Worm (Caenorhabditis elegans) whole organism, early embryonic: ENCODE data around the gene fbxb-2.
A peak's percentile ranks its signal among the peaks of the same experiment; 100 is the strongest.

Source experiments
- B0310.2 ChIP-seq: sonication (generic microtip); optimal IDR thresholded peaks from 2 replicates; lab custom pipeline; 2016; ENCODE audit warnings: mild to moderate bottlenecking, missing genetic modification characterization, missing compliant biosample characterization
- F13C5.2 ChIP-seq: sonication (generic microtip); optimal IDR thresholded peaks from 2 replicates; lab custom pipeline; 2017; ENCODE audit warnings: mild to moderate bottlenecking, missing genetic modification characterization, inconsistent platforms, missing compliant biosample characterization
- aly-1 ChIP-seq: sonication (generic microtip); optimal IDR thresholded peaks from 2 replicates; lab custom pipeline; 2016; ENCODE audit warnings: missing genetic modification characterization, missing compliant biosample characterization
- ama-1 ChIP-seq: fragments of 150-350 bp; optimal IDR thresholded peaks from 2 replicates; lab custom pipeline; 2014
- ceh-13 ChIP-seq: fragments of 200-800 bp; sonication (Bioruptor generic); optimal IDR thresholded peaks from 2 replicates; lab custom pipeline; 2018; ENCODE audit warnings: mild to moderate bottlenecking, missing genetic modification characterization, missing compliant biosample characterization
- ceh-36 ChIP-seq: sonication (generic microtip); optimal IDR thresholded peaks from 2 replicates; lab custom pipeline; 2016; ENCODE audit warnings: missing genetic modification characterization, inconsistent platforms, missing compliant biosample characterization
- ets-7 ChIP-seq: sonication (generic microtip); optimal IDR thresholded peaks from 2 replicates; lab custom pipeline; 2016; ENCODE audit warnings: missing genotype, missing genetic modification characterization, missing compliant biosample characterization
- flt-1 ChIP-seq: fragments of 200-800 bp; sonication (Bioruptor generic); IDR thresholded peaks from 2 replicates; pipeline ENCODE4 v1.3.6; 2022; ENCODE audit warnings: missing genetic modification characterization, missing compliant biosample characterization
- hmbx-1 ChIP-seq: sonication (generic microtip); optimal IDR thresholded peaks from 2 replicates; lab custom pipeline; 2016; ENCODE audit warnings: mild to moderate bottlenecking, missing genetic modification characterization, missing compliant biosample characterization
- hmg-4 ChIP-seq: fragments of 200-800 bp; sonication (Bioruptor generic); optimal IDR thresholded peaks from 2 replicates; lab custom pipeline; 2018; ENCODE audit warnings: mild to moderate bottlenecking, missing genetic modification characterization, missing compliant biosample characterization
- hnd-1 ChIP-seq: sonication (generic microtip); optimal IDR thresholded peaks from 2 replicates; lab custom pipeline; 2016; ENCODE audit warnings: missing genetic modification characterization, missing compliant biosample characterization
- pes-1 ChIP-seq: fragments of 200-800 bp; sonication (Bioruptor generic); IDR thresholded peaks from 2 replicates; pipeline ENCODE4 v1.3.6; 2022; ENCODE audit warnings: missing genetic modification reagents, missing genetic modification characterization, missing compliant biosample characterization
- scrt-1 ChIP-seq: fragments of 200-800 bp; sonication (Bioruptor generic); IDR thresholded peaks from 2 replicates; pipeline ENCODE4 v1.3.6; 2022; ENCODE audit warnings: missing genetic modification characterization, missing compliant biosample characterization
- sea-1 ChIP-seq: fragments of 200-800 bp; sonication (Bioruptor generic); conservative IDR thresholded peaks from 2 replicates; pipeline ENCODE4 v1.3.6; 2022; ENCODE audit warnings: missing genetic modification characterization, missing compliant biosample characterization
- tbx-11 ChIP-seq: fragments of 200-800 bp; sonication (Bioruptor generic); IDR thresholded peaks from 2 replicates; pipeline ENCODE4 v1.3.6; 2022; ENCODE audit warnings: missing genetic modification characterization, missing compliant biosample characterization
- tbx-37 ChIP-seq: fragments of 200-800 bp; sonication (Bioruptor generic); conservative IDR thresholded peaks from 2 replicates; pipeline ENCODE4 v1.3.6; 2022; ENCODE audit warnings: missing genetic modification reagents, missing genetic modification characterization, missing compliant biosample characterization
- tra-4 ChIP-seq: sonication (generic microtip); optimal IDR thresholded peaks from 2 replicates; lab custom pipeline; 2017; ENCODE audit warnings: missing genetic modification characterization, missing compliant biosample characterization

Gene fbxb-2

ce11 chrV:19250983-19251382, 13.9 kb upstream of the fbxb-2 start, which contains the start of gene str-81:
Gene str-81 (minus strand): TSS chrV:19251083.
- TF ChIP-seq scrt-1: no peak
- TF ChIP-seq pes-1: no peak
- no peak for TF ChIP-seq hnd-1 (tag; lab: Kevin White, UChicago)
- TF ChIP-seq ets-7 (tag; lab: Kevin White, UChicago): no peak
- TF ChIP-seq hmbx-1 (tag; lab: Kevin White, UChicago): no peak
- TF ChIP-seq tbx-37 (GFP tag; lab: Robert Waterston, UW): no peak
- no peak for TF ChIP-seq tra-4 (tag; lab: Kevin White, UChicago)
- TF ChIP-seq tbx-11 (GFP tag; lab: Robert Waterston, UW): no peak
- no peak for TF ChIP-seq ceh-36 (tag; lab: Kevin White, UChicago)
- TF ChIP-seq aly-1 (tag; lab: Kevin White, UChicago): no peak
- TF ChIP-seq F13C5.2 (tag; lab: Kevin White, UChicago): no peak
- TF ChIP-seq hmg-4 (GFP tag; lab: Kevin White, UChicago): no peak
- TF ChIP-seq B0310.2 (tag; lab: Kevin White, UChicago): no peak
- TF ChIP-seq ceh-13 (GFP tag; lab: Kevin White, UChicago): no peak

- TF ChIP-seq ceh-13 (GFP tag; lab: Kevin White, UChicago) (no peak), tbx-37 (GFP tag; lab: Robert Waterston, UW) (no peak), flt-1 (GFP tag; lab: Robert Waterston, UW) (no peak), ceh-36 (tag; lab: Kevin White, UChicago) (no peak), scrt-1 (no peak), tra-4 (tag; lab: Kevin White, UChicago) (no peak), hnd-1 (tag; lab: Kevin White, UChicago) (no peak), hmbx-1 (tag; lab: Kevin White, UChicago) (no peak), ets-7 (tag; lab: Kevin White, UChicago) (no peak), ama-1 (lab: Kevin White, UChicago) (no peak), aly-1 (tag; lab: Kevin White, UChicago) (no peak), tbx-11 (GFP tag; lab: Robert Waterston, UW) (no peak), F13C5.2 (tag; lab: Kevin White, UChicago) (no peak), B0310.2 (tag; lab: Kevin White, UChicago) (no peak), hmg-4 (GFP tag; lab: Kevin White, UChicago) (no peak), pes-1 (no peak), sea-1 (GFP tag; lab: Robert Waterston, UW) (no peak)
These were observed 3.0 kb upstream of the fbxb-2 start, which contains the start of the genes fbxb-115 and fbxb-1 for ce11 chrV:19240129-19240528. Gene fbxb-115 (minus strand): TSS chrV:19240229. Gene fbxb-1 (plus strand): TSS chrV:19240354.

ce11 chrV:19233469-19233868, 3.6 kb downstream of the fbxb-2 start, which contains the start of gene fbxb-116:
Gene fbxb-116 (plus strand): TSS chrV:19233769.
- no peak for TF ChIP-seq F13C5.2 (tag; lab: Kevin White, UChicago)
- TF ChIP-seq tbx-11 (GFP tag; lab: Robert Waterston, UW): no peak
- TF ChIP-seq aly-1 (tag; lab: Kevin White, UChicago): no peak
- no peak for TF ChIP-seq ceh-36 (tag; lab: Kevin White, UChicago)
- no peak for TF ChIP-seq tbx-37 (GFP tag; lab: Robert Waterston, UW)
- no peak for TF ChIP-seq ama-1 (lab: Kevin White, UChicago)
- no peak for TF ChIP-seq scrt-1
- no peak for TF ChIP-seq B0310.2 (tag; lab: Kevin White, UChicago)
- TF ChIP-seq ceh-13 (GFP tag; lab: Kevin White, UChicago): no peak
- no peak for TF ChIP-seq hmbx-1 (tag; lab: Kevin White, UChicago)
- TF ChIP-seq ets-7 (tag; lab: Kevin White, UChicago): no peak
- no peak for TF ChIP-seq pes-1
- no peak for TF ChIP-seq tra-4 (tag; lab: Kevin White, UChicago)
- no peak for TF ChIP-seq sea-1 (GFP tag; lab: Robert Waterston, UW)
- TF ChIP-seq flt-1 (GFP tag; lab: Robert Waterston, UW): no peak
- no peak for TF ChIP-seq hnd-1 (tag; lab: Kevin White, UChicago)
- TF ChIP-seq hmg-4 (GFP tag; lab: Kevin White, UChicago): no peak

- TF ChIP-seq B0310.2 (tag; lab: Kevin White, UChicago) (no peak), tbx-37 (GFP tag; lab: Robert Waterston, UW) (no peak), tbx-11 (GFP tag; lab: Robert Waterston, UW) (no peak), ceh-13 (GFP tag; lab: Kevin White, UChicago) (no peak), ama-1 (lab: Kevin White, UChicago) (no peak), ceh-36 (tag; lab: Kevin White, UChicago) (peak; percentile 95), pes-1 (no peak)
These were observed 5.9 kb downstream of the fbxb-2 start for ce11 chrV:19231167-19231566.

ce11 chrV:19230413-19230812, 6.7 kb downstream of the fbxb-2 start, which contains the start of gene sqst-3:
Gene sqst-3 (plus strand): TSS chrV:19230782.
- TF ChIP-seq flt-1 (GFP tag; lab: Robert Waterston, UW) (no peak), hmbx-1 (tag; lab: Kevin White, UChicago) (no peak), tbx-11 (GFP tag; lab: Robert Waterston, UW) (no peak), hnd-1 (tag; lab: Kevin White, UChicago) (no peak), ets-7 (tag; lab: Kevin White, UChicago) (no peak), aly-1 (tag; lab: Kevin White, UChicago) (no peak), F13C5.2 (tag; lab: Kevin White, UChicago) (no peak), ama-1 (lab: Kevin White, UChicago) (no peak), pes-1 (no peak), ceh-36 (tag; lab: Kevin White, UChicago) (no peak), ceh-13 (GFP tag; lab: Kevin White, UChicago) (no peak), tbx-37 (GFP tag; lab: Robert Waterston, UW) (no peak), tra-4 (tag; lab: Kevin White, UChicago) (no peak)

ce11 chrV:19228958-19229357, 8.1 kb downstream of the fbxb-2 start:
- peak; percentile 20 for TF ChIP-seq ceh-36 (tag; lab: Kevin White, UChicago)

- TF ChIP-seq tra-4 (tag; lab: Kevin White, UChicago) (no peak), hmg-4 (GFP tag; lab: Kevin White, UChicago) (no peak), tbx-11 (GFP tag; lab: Robert Waterston, UW) (no peak), pes-1 (no peak), hmbx-1 (tag; lab: Kevin White, UChicago) (no peak), flt-1 (GFP tag; lab: Robert Waterston, UW) (no peak), ama-1 (lab: Kevin White, UChicago) (no peak), tbx-37 (GFP tag; lab: Robert Waterston, UW) (no peak), F13C5.2 (tag; lab: Kevin White, UChicago) (no peak), ets-7 (tag; lab: Kevin White, UChicago) (no peak), ceh-13 (GFP tag; lab: Kevin White, UChicago) (no peak), ceh-36 (tag; lab: Kevin White, UChicago) (no peak), B0310.2 (tag; lab: Kevin White, UChicago) (no peak), aly-1 (tag; lab: Kevin White, UChicago) (no peak)
These were observed 19.4 kb downstream of the fbxb-2 start, which contains the start of gene oac-49 for ce11 chrV:19217675-19218074. Gene oac-49 (plus strand): TSS chrV:19217975.
